Worm (Caenorhabditis elegans): ENCODE measurements around the gene tkt-1.

- TF ChIP-seq ZK546.5 (tag; optimal IDR thresholded peaks at IDR 0.05) (no peak), nhr-129 (tag; optimal IDR thresholded peaks at IDR 0.05) (no peak), blmp-1 (tag; optimal IDR thresholded peaks at IDR 0.05; ENCODE audit: insufficient read depth) (no peak), nhr-77 (tag; optimal IDR thresholded peaks at IDR 0.05) (no peak), alr-1 (tag; optimal IDR thresholded peaks at IDR 0.05) (no peak), skn-1 (tag; optimal IDR thresholded peaks at IDR 0.05) (no peak), F13H6.1 (tag; optimal IDR thresholded peaks at IDR 0.05) (no peak), mab-5 (tag; optimal IDR thresholded peaks at IDR 0.05) (no peak), sma-3 (GFP tag; optimal IDR thresholded peaks at IDR 0.05) (no peak), nhr-12 (tag; optimal IDR thresholded peaks at IDR 0.05) (no peak), R02D3.7 (tag; optimal IDR thresholded peaks at IDR 0.05) (no peak)
Measured at ce11 chrIV:10197317-10197867, 46.0 kb upstream of the tkt-1 start, which contains the start of gene gon-4.

Data from whole organism, L2 larva.